Fruit fly (Drosophila melanogaster) whole organism, adult: ENCODE data around the gene CG31493.

ENCODE experiments used
- CG11617 ChIP-seq: fragments of 200-800 bp; sonication (Bioruptor generic); optimal IDR thresholded peaks from 2 replicates; lab custom pipeline; 2017; ENCODE audit warnings: mild to moderate bottlenecking, missing biosample characterization, missing genetic modification reagents, missing genetic modification characterization
- Clk ChIP-seq: fragments of 200-800 bp; sonication (Bioruptor generic); optimal IDR thresholded peaks from 2 replicates; lab custom pipeline; 2017; ENCODE audit warnings: missing biosample characterization, missing genetic modification characterization
- Crg-1 ChIP-seq: fragments of 200-800 bp; sonication (Bioruptor generic); optimal IDR thresholded peaks from 2 replicates; lab custom pipeline; 2016; ENCODE audit warnings: missing biosample characterization, missing genetic modification characterization
- bab1 ChIP-seq: fragments of 200-800 bp; sonication (Bioruptor generic); optimal IDR thresholded peaks from 3 replicates; lab custom pipeline; 2019; ENCODE audit warnings: missing biosample characterization, mild to moderate bottlenecking, missing genetic modification characterization, moderate library complexity
- cic ChIP-seq: fragments of 200-800 bp; sonication (Bioruptor generic); optimal IDR thresholded peaks from 2 replicates; lab custom pipeline; 2017; ENCODE audit warnings: missing biosample characterization, mild to moderate bottlenecking, missing genetic modification characterization, moderate library complexity
- pad ChIP-seq: fragments of 200-800 bp; sonication (Bioruptor generic); optimal IDR thresholded peaks from 3 replicates; lab custom pipeline; 2017; ENCODE audit warnings: missing biosample characterization, missing genetic modification characterization, mild to moderate bottlenecking, moderate library complexity, missing genetic modification reagents

dm6 chr3R:7154586-7155357 is 23.4 kb downstream of the CG31493 start, which contains the start of gene MAGE:
- TF ChIP-seq CG11617 (GFP tag; lab: Kevin White, UChicago) (no peak), bab1 (GFP tag; lab: Kevin White, UChicago) (no peak), Crg-1 (no peak), Clk (no peak), pad (GFP tag; lab: Kevin White, UChicago) (no peak), cic (no peak)
